Worm (Caenorhabditis elegans) whole organism, L4 larva: Measurements from ENCODE around the gene T13H5.1.

Experiments used
- T20F7.1 ChIP-seq: fragments of 200-800 bp; sonication (Bioruptor generic); optimal IDR thresholded peaks from 2 replicates; lab custom pipeline; 2018; ENCODE audit warnings: mild to moderate bottlenecking, missing genetic modification characterization, missing compliant biosample characterization
- T26A8.4 ChIP-seq: fragments of 200-800 bp; sonication (Bioruptor generic); IDR thresholded peaks from 2 replicates; pipeline ENCODE4 v1.3.6; 2022; ENCODE audit warnings: missing genetic modification characterization, missing compliant biosample characterization
- Y48G9A.11 ChIP-seq: fragments of 200-800 bp; sonication (Bioruptor generic); IDR thresholded peaks from 2 replicates; pipeline ENCODE4 v1.3.6; 2022; ENCODE audit warnings: missing genetic modification reagents, missing genetic modification characterization, missing compliant biosample characterization
- Y5F2A.4 ChIP-seq: fragments of 200-800 bp; sonication (Bioruptor generic); optimal IDR thresholded peaks from 2 replicates; lab custom pipeline; 2018; ENCODE audit warnings: mild to moderate bottlenecking, missing genetic modification characterization, missing compliant biosample characterization
- aha-1 ChIP-seq: fragments of 150-350 bp; peaks from one replicate; lab custom pipeline; 2014; ENCODE audit warnings: missing biosample characterization, missing genetic modification characterization
- ama-1 ChIP-seq: fragments of 150-350 bp; optimal IDR thresholded peaks from 2 replicates; lab custom pipeline; 2014; ENCODE audit warnings: inconsistent platforms, mixed read lengths
- daf-16 ChIP-seq, 3 experiments: sonication (generic microtip); optimal IDR thresholded peaks; 2 replicates each; lab custom pipeline; 2016 to 2017; ENCODE audit warnings: missing genetic modification characterization in 3 of 3, missing genetic modification reagents in 3 of 3, mild to moderate bottlenecking in 2 of 3, missing compliant biosample characterization in 2 of 3, missing biosample characterization in 1 of 3, moderate library complexity in 1 of 3
- daf-8 ChIP-seq: fragments of 200-800 bp; sonication (Bioruptor generic); IDR thresholded peaks from 2 replicates; pipeline ENCODE4 v1.3.6; 2022; ENCODE audit warnings: missing genetic modification characterization, missing compliant biosample characterization
- dmd-6 ChIP-seq: fragments of 200-800 bp; sonication (Bioruptor generic); IDR thresholded peaks from 2 replicates; pipeline ENCODE4 v1.3.6; 2022; ENCODE audit warnings: missing genetic modification reagents, missing genetic modification characterization, missing compliant biosample characterization
- dpl-1 ChIP-seq: fragments of 150-350 bp; optimal IDR thresholded peaks from 2 replicates; lab custom pipeline; 2014; ENCODE audit warnings: missing biosample characterization, missing genetic modification reagents, missing genetic modification characterization
- dve-1 ChIP-seq: sonication (generic microtip); optimal IDR thresholded peaks from 2 replicates; lab custom pipeline; 2017; ENCODE audit warnings: antibody characterized with exemption, mild to moderate bottlenecking, missing genetic modification characterization, missing compliant biosample characterization; ENCODE audit not compliant: insufficient read depth
- egl-27 ChIP-seq: sonication (generic microtip); optimal IDR thresholded peaks from 3 replicates; lab custom pipeline; 2017; ENCODE audit warnings: missing biosample characterization, missing genetic modification reagents, missing genetic modification characterization
- hif-1 ChIP-seq, 2 experiments: sonication (generic microtip); optimal IDR thresholded peaks; 2 replicates each; lab custom pipeline; 2016 to 2017; ENCODE audit warnings: missing compliant biosample characterization in 2 of 2, missing genetic modification characterization in 2 of 2, missing genetic modification reagents in 2 of 2, missing genotype in 2 of 2, mild to moderate bottlenecking in 1 of 2
- hlh-11 ChIP-seq: fragments of 200-800 bp; sonication (Bioruptor generic); optimal IDR thresholded peaks from 2 replicates; lab custom pipeline; 2018; ENCODE audit warnings: mild to moderate bottlenecking, missing genetic modification characterization, missing compliant biosample characterization
- hlh-30 ChIP-seq: sonication (generic microtip); optimal IDR thresholded peaks from 2 replicates; lab custom pipeline; 2017; ENCODE audit warnings: antibody characterized with exemption, mild to moderate bottlenecking, missing genetic modification characterization, missing compliant biosample characterization; ENCODE audit not compliant: insufficient read depth
- lin-1 ChIP-seq: fragments of 200-800 bp; sonication (Bioruptor generic); IDR thresholded peaks from 2 replicates; pipeline ENCODE4 v1.3.6; 2022; ENCODE audit warnings: missing genetic modification reagents, missing genetic modification characterization, missing compliant biosample characterization
- lin-38 ChIP-seq: fragments of 200-800 bp; sonication (Bioruptor generic); IDR thresholded peaks from 2 replicates; pipeline ENCODE4 v1.3.6; 2022; ENCODE audit warnings: missing genetic modification reagents, missing genetic modification characterization, missing compliant biosample characterization
- lin-39 ChIP-seq: fragments of 150-350 bp; optimal IDR thresholded peaks from 2 replicates; lab custom pipeline; 2014; ENCODE audit warnings: missing biosample characterization, missing genetic modification reagents, missing genetic modification characterization
- lsy-2 ChIP-seq, 2 experiments: fragments of 150-350 bp in 1 of 2; sonication (generic microtip) in 1 of 2; optimal IDR thresholded peaks; 2 replicates each; lab custom pipeline; 2014 to 2017; ENCODE audit warnings: missing biosample characterization in 2 of 2, missing genetic modification characterization in 2 of 2
- mxl-3 ChIP-seq: fragments of 200-800 bp; sonication (Bioruptor generic); optimal IDR thresholded peaks from 2 replicates; lab custom pipeline; 2018; ENCODE audit warnings: mild to moderate bottlenecking, missing genetic modification characterization, missing compliant biosample characterization
- nhr-11 ChIP-seq: fragments of 150-350 bp; optimal IDR thresholded peaks from 2 replicates; lab custom pipeline; 2014; ENCODE audit warnings: missing biosample characterization, missing genetic modification characterization
- nhr-111 ChIP-seq: fragments of 200-800 bp; sonication (Bioruptor generic); optimal IDR thresholded peaks from 2 replicates; lab custom pipeline; 2018; ENCODE audit warnings: mild to moderate bottlenecking, missing genetic modification characterization, missing compliant biosample characterization
- nhr-28 ChIP-seq: fragments of 150-350 bp; optimal IDR thresholded peaks from 2 replicates; lab custom pipeline; 2014; ENCODE audit warnings: missing biosample characterization, missing genetic modification characterization
- nhr-6 ChIP-seq: fragments of 150-350 bp; optimal IDR thresholded peaks from 2 replicates; lab custom pipeline; 2014; ENCODE audit warnings: missing biosample characterization, missing genetic modification characterization
- nhr-77 ChIP-seq: fragments of 150-350 bp; optimal IDR thresholded peaks from 2 replicates; lab custom pipeline; 2014; ENCODE audit warnings: missing biosample characterization, missing genetic modification characterization
- pha-4 ChIP-seq, 2 experiments: fragments of 150-350 bp in 1 of 2; fragments of 200-800 bp in 1 of 2; sonication (Bioruptor generic) in 1 of 2; IDR thresholded peaks in 1 of 2; optimal IDR thresholded peaks in 1 of 2; 2 replicates each; pipeline versions ENCODE4 v1.3.6 to Lab custom; 2014 to 2022; ENCODE audit warnings: missing genetic modification characterization in 2 of 2, missing genetic modification reagents in 2 of 2, missing biosample characterization in 1 of 2, missing compliant biosample characterization in 1 of 2
- pqm-1 ChIP-seq: sonication (generic microtip); optimal IDR thresholded peaks from 2 replicates; lab custom pipeline; 2017; ENCODE audit warnings: missing biosample characterization, missing genetic modification characterization
- sdz-12 ChIP-seq: fragments of 200-800 bp; sonication (Bioruptor generic); optimal IDR thresholded peaks from 2 replicates; lab custom pipeline; 2018; ENCODE audit warnings: mild to moderate bottlenecking, missing genetic modification characterization, missing compliant biosample characterization
- snpc-1.2 ChIP-seq: fragments of 200-800 bp; sonication (Bioruptor generic); IDR thresholded peaks from 2 replicates; pipeline ENCODE4 v1.3.6; 2022; ENCODE audit warnings: missing genetic modification reagents, missing genetic modification characterization, missing compliant biosample characterization
- spr-1 ChIP-seq: sonication (generic microtip); optimal IDR thresholded peaks from 2 replicates; lab custom pipeline; 2016; ENCODE audit warnings: mild to moderate bottlenecking, missing genetic modification characterization, missing compliant biosample characterization
- unc-62 ChIP-seq, 3 experiments: fragments of 150-350 bp in 1 of 3; sonication (generic microtip); optimal IDR thresholded peaks in 2 of 3; peaks in 1 of 3; 1 replicate in 1 of 3; 2 replicates in 2 of 3; lab custom pipeline; 2014 to 2017; ENCODE audit warnings: missing biosample characterization in 3 of 3, missing genetic modification characterization in 3 of 3, missing genetic modification reagents in 3 of 3, missing genotype in 1 of 3
- vab-7 ChIP-seq: fragments of 200-800 bp; sonication (Bioruptor generic); IDR thresholded peaks from 2 replicates; pipeline ENCODE4 v1.3.6; 2022; ENCODE audit warnings: missing genetic modification reagents, missing genetic modification characterization, missing compliant biosample characterization
- zfp-3 ChIP-seq: fragments of 200-800 bp; sonication (Bioruptor generic); conservative IDR thresholded peaks from 2 replicates; pipeline ENCODE4 v1.3.6; 2022; ENCODE audit warnings: missing genetic modification reagents, missing genetic modification characterization, missing compliant biosample characterization

Gene T13H5.1

DNA sequence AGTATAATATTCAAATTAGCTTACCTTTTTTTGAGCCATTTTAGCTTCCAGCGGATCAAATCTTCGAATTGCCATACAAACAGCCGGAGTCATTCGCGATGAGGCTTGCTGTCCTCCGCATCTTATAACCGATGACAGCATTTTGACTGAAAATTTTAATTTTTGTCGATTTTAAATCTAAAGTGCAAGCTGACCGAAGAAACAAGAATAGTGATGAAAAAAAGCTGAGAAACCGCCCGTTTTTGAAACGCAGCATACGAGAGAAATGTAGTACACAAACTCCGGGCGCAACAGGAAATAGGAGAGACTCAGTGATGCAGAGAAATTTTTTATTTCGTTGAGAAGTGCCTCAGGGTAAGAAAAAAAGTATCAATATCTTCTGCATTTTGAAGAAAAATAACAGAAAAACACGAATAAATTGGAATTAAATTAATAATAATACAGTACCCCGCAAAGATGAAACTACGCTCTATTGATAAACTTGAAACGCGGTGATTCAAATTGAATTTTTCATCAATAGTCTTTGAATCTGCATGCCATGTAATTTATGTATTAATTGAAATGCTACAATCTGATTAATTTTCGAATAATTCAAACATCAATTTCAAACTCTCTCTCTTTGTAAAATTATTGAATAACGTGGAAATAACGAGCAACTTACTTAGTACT, 25.6 kb downstream of the T13H5.1 start:
- TF ChIP-seq nhr-111 (no peak), dmd-6 (GFP tag; lab: Robert Waterston, UW) (peak; percentile 26; the same call in 1 of the 2 replicates), hlh-11 (tag; lab: Kevin White, UChicago) (peak; percentile 47), lin-39 (tag; lab: Kevin White, UChicago) (no peak), mxl-3 (GFP tag; lab: Kevin White, UChicago) (peak; percentile 14), lin-38 (GFP tag; lab: Robert Waterston, UW) (peak; percentile 46), nhr-77 (peak; percentile 37), nhr-11 (tag; lab: Kevin White, UChicago) (peak; percentile 40), lsy-2 (tag; optimal IDR thresholded peaks at IDR 0.05; lab: Kevin White, UChicago) (peak in 1 of 2 experiments; percentile 82), dve-1 (peak; percentile 9), hlh-30 (no peak), dpl-1 (peak; percentile 23), lin-1 (GFP tag; lab: Robert Waterston, UW) (no peak), T20F7.1 (peak; percentile 45), nhr-28 (tag; lab: Kevin White, UChicago) (peak; percentile 99), daf-16 (GFP tag; optimal IDR thresholded peaks at IDR 0.05; lab: Kevin White, UChicago) (no peak), daf-16 (tag; optimal IDR thresholded peaks at IDR 0.05; lab: Kevin White, UChicago) (peak; percentile 22), aha-1 (tag; lab: Kevin White, UChicago) (peak; percentile 90), ama-1 (lab: Kevin White, UChicago) (peak; percentile 26), pqm-1 (tag; lab: Kevin White, UChicago) (peak; percentile 42), snpc-1.2 (GFP tag; lab: Robert Waterston, UW) (0 out of 2 replicates have a peak, but pooled peaks have one; percentile 34), Y48G9A.11 (no peak)

DNA sequence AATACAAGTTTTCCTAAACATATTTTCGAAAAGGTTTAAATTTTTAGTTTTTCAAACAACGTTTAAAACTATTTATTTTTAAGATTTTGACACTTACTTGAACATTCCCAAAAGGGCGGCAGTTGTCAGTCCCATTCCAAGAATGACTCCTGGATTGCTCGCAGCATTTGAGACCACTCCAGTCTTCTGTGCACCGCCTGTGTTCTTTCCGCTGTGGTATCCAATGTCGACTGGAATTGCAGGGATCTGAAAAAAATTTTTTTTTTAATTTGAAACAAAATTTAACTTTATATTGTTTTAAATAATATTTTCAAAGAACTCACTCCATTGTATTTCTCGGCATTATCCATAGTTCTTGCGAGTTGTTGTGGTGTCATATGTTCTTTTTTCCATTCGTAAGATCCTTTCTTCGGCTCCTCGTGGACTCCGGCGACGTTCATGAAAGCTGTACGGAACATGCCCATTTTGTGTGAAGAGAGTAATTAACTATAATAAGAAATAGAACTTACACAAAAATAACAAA, 27.1 kb downstream of the T13H5.1 start, which contains the start of gene M05D6.5:
Gene M05D6.5, minus strand, starts transcription at position 473 of the 523 bp plus-strand sequence.
- TF ChIP-seq spr-1 (no peak), pha-4 (GFP tag; IDR thresholded peaks at IDR 0.05; lab: Robert Waterston, UW) (peak; percentile 23; the same call in 1 of the 2 replicates), pha-4 (tag; optimal IDR thresholded peaks at IDR 0.05; lab: Kevin White, UChicago) (no peak), nhr-6 (tag; lab: Kevin White, UChicago) (no peak), sdz-12 (GFP tag; lab: Kevin White, UChicago) (no peak), vab-7 (GFP tag; lab: Robert Waterston, UW) (peak; percentile 3; the same call in 1 of the 2 replicates), T26A8.4 (GFP tag; lab: Robert Waterston, UW) (no peak), egl-27 (tag; lab: Kevin White, UChicago) (no peak), Y5F2A.4 (no peak), nhr-28 (tag; lab: Kevin White, UChicago) (no peak), unc-62 (GFP tag; optimal IDR thresholded peaks at IDR 0.05 in 1 of 2; lab: Kevin White, UChicago) (peak in 1 of 2 experiments; percentile 34), unc-62 (tag; optimal IDR thresholded peaks at IDR 0.05; lab: Kevin White, UChicago) (no peak), lin-1 (GFP tag; lab: Robert Waterston, UW) (no peak), daf-8 (GFP tag; lab: Robert Waterston, UW) (no peak), hif-1 (tag; optimal IDR thresholded peaks at IDR 0.05; lab: Kevin White, UChicago) (no peak), nhr-11 (tag; lab: Kevin White, UChicago) (no peak), zfp-3 (peak; percentile 57), dpl-1 (no peak), pqm-1 (tag; lab: Kevin White, UChicago) (no peak), nhr-111 (no peak), dmd-6 (GFP tag; lab: Robert Waterston, UW) (no peak), ama-1 (lab: Kevin White, UChicago) (peak; percentile 14), mxl-3 (GFP tag; lab: Kevin White, UChicago) (no peak)
- TF ChIP-seq, all 104 proteins: peak for 5
